Fruit fly (Drosophila melanogaster): ENCODE results near the gene CG18789.

Gene CG18789

DNA sequence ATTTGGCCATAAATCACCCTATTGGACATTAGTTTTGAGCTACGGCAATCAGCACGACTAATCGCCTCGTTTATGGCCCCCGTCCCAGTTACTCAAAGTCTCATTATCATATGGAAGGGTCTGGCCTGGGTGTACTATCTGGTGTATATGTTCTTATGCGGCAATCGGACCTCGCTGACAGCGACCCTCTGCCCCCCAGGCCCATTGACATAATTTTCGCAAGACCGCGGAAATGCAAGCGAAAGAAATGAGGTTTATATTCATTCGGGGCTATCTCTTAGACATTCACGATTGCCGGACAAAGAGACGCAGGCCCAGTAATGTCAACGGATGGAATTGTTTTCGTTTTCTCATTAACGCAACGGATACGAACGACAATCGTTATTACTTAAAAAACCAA is 33.6 kb upstream of the CG18789 start:
- TF ChIP-seq CG15336 (GFP tag; IDR thresholded peaks at IDR 0.05) (no peak), eg (GFP tag; IDR thresholded peaks at IDR 0.05) (no peak), svp (GFP tag) (peak; percentile 99), pdm3 (GFP tag; optimal IDR thresholded peaks at IDR 0.05) (no peak), Smox (GFP tag; optimal IDR thresholded peaks at IDR 0.05) (no peak), vri (GFP tag; optimal IDR thresholded peaks at IDR 0.05) (peak; percentile 80), Sox14 (GFP tag; optimal IDR thresholded peaks at IDR 0.05) (peak; percentile 41), cyc (GFP tag; optimal IDR thresholded peaks at IDR 0.05) (no peak), CG1621 (tag; optimal IDR thresholded peaks at IDR 0.05) (no peak), CG7368 (GFP tag; optimal IDR thresholded peaks at IDR 0.05) (no peak), Eip78C (GFP tag) (peak; percentile 10), topi (GFP tag; optimal IDR thresholded peaks at IDR 0.05) (no peak), CG31627 (GFP tag; optimal IDR thresholded peaks at IDR 0.05) (no peak), CG6792 (GFP tag; optimal IDR thresholded peaks at IDR 0.05) (no peak)

DNA sequence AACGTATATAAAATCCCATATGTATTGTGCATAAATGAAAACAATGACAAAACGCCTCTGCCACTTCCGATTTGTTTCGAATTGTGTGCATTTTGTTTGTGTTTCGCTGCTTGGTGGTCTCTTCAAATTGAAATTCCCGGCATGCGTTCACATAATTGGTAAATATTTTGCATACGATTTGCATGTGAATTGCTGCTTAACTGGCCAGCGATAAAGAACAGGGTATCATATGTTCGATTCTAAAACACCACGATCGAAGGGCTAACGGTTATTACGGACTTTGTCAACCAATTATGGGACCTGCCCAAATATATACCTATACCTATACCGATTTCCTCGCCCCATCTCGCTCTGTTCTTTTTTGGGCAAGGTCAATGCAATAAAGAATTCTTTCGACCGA is 32.9 kb upstream of the CG18789 start:
- TF ChIP-seq eg (GFP tag; IDR thresholded peaks at IDR 0.05) (no peak), topi (GFP tag; optimal IDR thresholded peaks at IDR 0.05) (peak; percentile 2), CG11902 (GFP tag; optimal IDR thresholded peaks at IDR 0.05) (no peak), dsx (GFP tag; optimal IDR thresholded peaks at IDR 0.05; ENCODE audit: poor library complexity, severe bottlenecking) (no peak), CG4318 (GFP tag; optimal IDR thresholded peaks at IDR 0.05) (no peak), Met (GFP tag; optimal IDR thresholded peaks at IDR 0.05) (peak; percentile 22), CG6163 (GFP tag; IDR thresholded peaks at IDR 0.05) (no peak), CG34406 (GFP tag; optimal IDR thresholded peaks at IDR 0.05) (no peak), CG6792 (GFP tag; optimal IDR thresholded peaks at IDR 0.05) (no peak), vri (GFP tag; optimal IDR thresholded peaks at IDR 0.05) (no peak), CG11762 (GFP tag; optimal IDR thresholded peaks at IDR 0.05; ENCODE audit: insufficient read depth) (no peak), Smox (GFP tag; optimal IDR thresholded peaks at IDR 0.05) (no peak), Sox102F (GFP tag; optimal IDR thresholded peaks at IDR 0.05) (no peak), CG10631 (GFP tag; optimal IDR thresholded peaks at IDR 0.05) (no peak), svp (GFP tag) (peak; percentile 67)

DNA sequence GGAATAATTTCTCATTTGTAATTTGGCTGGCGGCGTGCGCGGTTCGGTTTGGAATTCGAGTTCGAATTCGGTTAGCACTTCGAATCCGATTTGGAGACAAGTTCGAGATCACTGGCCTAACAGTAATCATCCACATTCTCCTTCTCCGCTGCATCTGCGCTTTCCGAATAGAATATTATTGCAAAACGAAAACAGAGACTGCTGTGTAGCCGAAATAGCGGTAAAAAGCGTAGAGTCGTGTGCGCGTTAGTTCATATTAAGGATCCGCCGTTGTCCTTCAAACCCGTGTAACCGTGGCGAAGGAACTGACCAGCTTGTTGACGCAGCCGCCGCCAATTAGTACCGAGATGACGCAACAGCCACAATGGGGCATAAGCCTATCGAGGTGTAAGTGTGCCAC is 32.2 kb upstream of the CG18789 start, which contains the start of gene dmGlut:
Gene dmGlut (plus strand): TSS at position 4 of the 400 bp plus-strand sequence.
- TF ChIP-seq CG11902 (GFP tag; optimal IDR thresholded peaks at IDR 0.05) (no peak), CG9139 (GFP tag; optimal IDR thresholded peaks at IDR 0.05) (no peak), dsx (GFP tag; optimal IDR thresholded peaks at IDR 0.05; ENCODE audit: poor library complexity, severe bottlenecking) (no peak), CG6276 (GFP tag; optimal IDR thresholded peaks at IDR 0.05) (no peak), Ets96B (tag; optimal IDR thresholded peaks at IDR 0.05) (no peak), esn (GFP tag; optimal IDR thresholded peaks at IDR 0.05) (no peak), achi (GFP tag; optimal IDR thresholded peaks at IDR 0.05) (no peak), Met (GFP tag; optimal IDR thresholded peaks at IDR 0.05) (no peak), CG6163 (GFP tag; IDR thresholded peaks at IDR 0.05) (no peak), fd59A (GFP tag; optimal IDR thresholded peaks at IDR 0.05) (no peak), OdsH (GFP tag; optimal IDR thresholded peaks at IDR 0.05) (no peak), topi (GFP tag; optimal IDR thresholded peaks at IDR 0.05) (no peak), CG8632 (GFP tag; optimal IDR thresholded peaks at IDR 0.05) (no peak), Eip78C (GFP tag) (no peak), Hr4 (GFP tag; optimal IDR thresholded peaks at IDR 0.05) (no peak), CG8119 (GFP tag; IDR thresholded peaks at IDR 0.05) (no peak), Hr39 (GFP tag; optimal IDR thresholded peaks at IDR 0.05) (no peak), svp (GFP tag) (no peak), vri (GFP tag; optimal IDR thresholded peaks at IDR 0.05) (no peak), Lpt (GFP tag; optimal IDR thresholded peaks at IDR 0.05) (no peak)

All from whole organism, prepupa.